Worm (Caenorhabditis elegans): ENCODE results near the gene srh-25.

The srh-25 gene

ce11 chrV:12441420-12441819 lies 7.8 kb upstream of the srh-25 start, which contains the start of gene pals-37:
Gene pals-37, minus strand, starts transcription at chrV:12441520.
- no peak for TF ChIP-seq hnd-1 (tag; optimal IDR thresholded peaks at IDR 0.05)

DNA sequence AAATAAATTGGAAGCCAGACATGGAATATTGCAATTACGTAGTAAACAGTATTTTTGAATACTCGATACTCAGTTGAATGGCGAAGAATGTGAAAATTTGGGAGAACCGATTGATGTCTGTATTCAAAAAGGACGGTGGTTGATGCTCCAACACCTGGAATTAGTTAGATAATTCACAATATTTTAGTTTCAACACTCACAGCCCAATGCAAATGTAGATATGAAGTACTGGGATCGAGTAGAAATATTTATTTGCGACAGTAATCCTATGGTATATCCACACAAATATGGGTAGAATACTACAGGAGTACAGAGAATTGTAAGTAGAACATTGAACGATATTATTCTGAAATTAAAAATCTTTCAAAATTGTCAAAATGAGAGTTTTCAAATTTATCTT lies 512 bp downstream of the srh-25 start:
- TF ChIP-seq hnd-1 (tag; optimal IDR thresholded peaks at IDR 0.05) = no peak
- TF ChIP-seq ets-7 (tag; optimal IDR thresholded peaks at IDR 0.05) = no peak
- no peak for TF ChIP-seq F13C5.2 (tag; optimal IDR thresholded peaks at IDR 0.05)
- TF ChIP-seq ceh-13 (GFP tag; optimal IDR thresholded peaks at IDR 0.05) = no peak
- no peak for TF ChIP-seq hmbx-1 (tag; optimal IDR thresholded peaks at IDR 0.05)
- no peak for TF ChIP-seq hmg-4 (GFP tag; optimal IDR thresholded peaks at IDR 0.05)
- TF ChIP-seq ama-1 (optimal IDR thresholded peaks at IDR 0.05) = no peak
- TF ChIP-seq tbx-11 (GFP tag; IDR thresholded peaks at IDR 0.05) = no peak

ce11 chrV:12432111-12432510 lies 1.5 kb downstream of the srh-25 start, which contains the start of gene C54D10.13:
Gene C54D10.13, minus strand, starts transcription at chrV:12432289.
- TF ChIP-seq ama-1 (optimal IDR thresholded peaks at IDR 0.05) = no peak
- TF ChIP-seq tbx-37 (GFP tag; conservative IDR thresholded peaks at IDR 0.05) = no peak

ce11 chrV:12429039-12429438 lies 4.6 kb downstream of the srh-25 start, which contains the start of gene C54D10.5:
Gene C54D10.5, plus strand, starts transcription at chrV:12429339.
- TF ChIP-seq tbx-11 (GFP tag; IDR thresholded peaks at IDR 0.05) (no peak), sea-1 (GFP tag; conservative IDR thresholded peaks at IDR 0.05) (no peak), B0310.2 (tag; optimal IDR thresholded peaks at IDR 0.05) (no peak), scrt-1 (GFP tag; IDR thresholded peaks at IDR 0.05) (no peak), F13C5.2 (tag; optimal IDR thresholded peaks at IDR 0.05) (no peak), ceh-36 (tag; optimal IDR thresholded peaks at IDR 0.05) (no peak), hmbx-1 (tag; optimal IDR thresholded peaks at IDR 0.05) (no peak), ama-1 (optimal IDR thresholded peaks at IDR 0.05) (no peak), hnd-1 (tag; optimal IDR thresholded peaks at IDR 0.05) (no peak), hmg-4 (GFP tag; optimal IDR thresholded peaks at IDR 0.05) (no peak), pes-1 (GFP tag; IDR thresholded peaks at IDR 0.05) (no peak), ceh-13 (GFP tag; optimal IDR thresholded peaks at IDR 0.05) (no peak)

DNA sequence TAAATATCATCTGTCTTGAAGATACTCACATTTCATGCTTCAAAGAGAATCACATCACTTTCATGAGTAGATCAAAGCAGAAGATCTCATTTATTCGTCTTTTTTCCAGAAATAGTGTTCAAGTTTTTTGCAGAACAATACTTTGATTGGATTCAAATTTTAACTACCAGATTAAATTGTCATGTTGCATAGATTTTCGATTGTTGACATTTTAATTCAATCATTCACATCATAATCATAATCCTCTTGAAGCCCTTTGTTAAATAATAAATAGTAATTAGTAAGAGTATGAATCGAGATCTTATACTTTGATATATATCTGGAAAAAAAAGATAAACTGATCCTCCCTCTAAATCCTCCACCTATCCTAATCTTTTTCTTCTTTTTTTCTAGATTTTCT lies 5.8 kb downstream of the srh-25 start:
- TF ChIP-seq scrt-1 (GFP tag; IDR thresholded peaks at IDR 0.05) = no peak
- TF ChIP-seq sea-1 (GFP tag; conservative IDR thresholded peaks at IDR 0.05) = no peak
- TF ChIP-seq aly-1 (tag; optimal IDR thresholded peaks at IDR 0.05) = no peak
- no peak for TF ChIP-seq tbx-11 (GFP tag; IDR thresholded peaks at IDR 0.05)
- TF ChIP-seq flt-1 (GFP tag; IDR thresholded peaks at IDR 0.05) = no peak
- TF ChIP-seq ama-1 (optimal IDR thresholded peaks at IDR 0.05) = no peak
- no peak for TF ChIP-seq F13C5.2 (tag; optimal IDR thresholded peaks at IDR 0.05)
- TF ChIP-seq hmg-4 (GFP tag; optimal IDR thresholded peaks at IDR 0.05) = no peak
- no peak for TF ChIP-seq hnd-1 (tag; optimal IDR thresholded peaks at IDR 0.05)
- no peak for TF ChIP-seq tbx-37 (GFP tag; conservative IDR thresholded peaks at IDR 0.05)
- TF ChIP-seq pes-1 (GFP tag; IDR thresholded peaks at IDR 0.05) = no peak
- TF ChIP-seq ceh-13 (GFP tag; optimal IDR thresholded peaks at IDR 0.05) = no peak
- no peak for TF ChIP-seq ceh-36 (tag; optimal IDR thresholded peaks at IDR 0.05)
- no peak for TF ChIP-seq B0310.2 (tag; optimal IDR thresholded peaks at IDR 0.05)
- no peak for TF ChIP-seq ets-7 (tag; optimal IDR thresholded peaks at IDR 0.05)

- TF ChIP-seq pes-1 (GFP tag; IDR thresholded peaks at IDR 0.05) (no peak), aly-1 (tag; optimal IDR thresholded peaks at IDR 0.05) (no peak), scrt-1 (GFP tag; IDR thresholded peaks at IDR 0.05) (no peak), ceh-13 (GFP tag; optimal IDR thresholded peaks at IDR 0.05) (no peak), tbx-11 (GFP tag; IDR thresholded peaks at IDR 0.05) (no peak), tbx-37 (GFP tag; conservative IDR thresholded peaks at IDR 0.05) (no peak), flt-1 (GFP tag; IDR thresholded peaks at IDR 0.05) (no peak), sea-1 (GFP tag; conservative IDR thresholded peaks at IDR 0.05) (no peak), ceh-36 (tag; optimal IDR thresholded peaks at IDR 0.05) (no peak), ets-7 (tag; optimal IDR thresholded peaks at IDR 0.05) (no peak), hnd-1 (tag; optimal IDR thresholded peaks at IDR 0.05) (no peak), hmg-4 (GFP tag; optimal IDR thresholded peaks at IDR 0.05) (no peak), tra-4 (tag; optimal IDR thresholded peaks at IDR 0.05) (no peak), hmbx-1 (tag; optimal IDR thresholded peaks at IDR 0.05) (no peak)
These were observed 12.3 kb downstream of the srh-25 start for ce11 chrV:12421360-12421759.

DNA sequence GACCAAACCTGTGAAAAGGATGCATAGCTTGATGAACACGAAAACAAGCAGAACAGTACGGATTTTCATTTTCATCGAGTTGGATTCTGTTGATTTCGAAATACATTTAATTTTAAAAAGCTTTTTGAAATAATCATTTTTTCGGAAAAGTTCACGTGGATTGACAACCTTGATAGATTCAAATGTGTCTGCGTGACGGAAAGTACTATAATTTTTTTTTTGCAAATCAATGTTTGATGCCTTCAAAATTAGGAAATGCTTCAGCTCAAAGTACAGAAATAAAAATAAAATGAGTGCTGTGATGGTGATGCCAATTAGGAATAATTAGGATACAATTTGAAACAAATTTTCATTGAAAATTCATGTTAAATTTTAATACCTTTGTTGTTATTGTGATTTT lies 12.8 kb downstream of the srh-25 start, which contains the start of gene C54D10.4:
Gene C54D10.4 (minus strand): TSS at position 101 of the 400 bp plus-strand sequence.
- no peak for TF ChIP-seq F13C5.2 (tag; optimal IDR thresholded peaks at IDR 0.05)
- no peak for TF ChIP-seq ets-7 (tag; optimal IDR thresholded peaks at IDR 0.05)
- no peak for TF ChIP-seq ama-1 (optimal IDR thresholded peaks at IDR 0.05)
- no peak for TF ChIP-seq B0310.2 (tag; optimal IDR thresholded peaks at IDR 0.05)
- no peak for TF ChIP-seq ceh-36 (tag; optimal IDR thresholded peaks at IDR 0.05)
- no peak for TF ChIP-seq sea-1 (GFP tag; conservative IDR thresholded peaks at IDR 0.05)
- no peak for TF ChIP-seq aly-1 (tag; optimal IDR thresholded peaks at IDR 0.05)
- no peak for TF ChIP-seq tbx-37 (GFP tag; conservative IDR thresholded peaks at IDR 0.05)
- TF ChIP-seq hmg-4 (GFP tag; optimal IDR thresholded peaks at IDR 0.05) = no peak
- no peak for TF ChIP-seq ceh-13 (GFP tag; optimal IDR thresholded peaks at IDR 0.05)
- no peak for TF ChIP-seq pes-1 (GFP tag; IDR thresholded peaks at IDR 0.05)

ce11 chrV:12418292-12418691 lies 15.3 kb downstream of the srh-25 start, which contains the start of gene C54D10.3:
Gene C54D10.3, plus strand, starts transcription at chrV:12418592.
- TF ChIP-seq flt-1 (GFP tag; IDR thresholded peaks at IDR 0.05) (no peak), F13C5.2 (tag; optimal IDR thresholded peaks at IDR 0.05) (no peak)

DNA sequence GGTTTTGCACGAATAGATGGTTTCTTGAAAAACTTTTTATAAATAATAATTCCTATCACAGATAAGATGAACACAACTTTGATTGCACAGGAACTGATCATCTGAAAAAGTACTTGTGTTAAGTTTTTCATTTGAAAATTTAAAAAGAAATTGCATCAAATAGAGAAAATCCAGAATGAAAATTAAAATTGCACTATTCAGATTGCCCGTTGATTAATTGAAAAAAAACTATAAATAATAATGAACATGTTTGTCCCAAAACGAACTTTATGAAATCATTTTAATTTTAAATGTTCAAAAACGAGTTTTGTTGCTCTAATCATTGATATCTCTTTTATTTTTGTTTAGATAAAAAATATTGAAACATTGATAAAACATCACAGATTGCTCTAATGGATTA lies 16.3 kb downstream of the srh-25 start, which contains the start of gene cdr-3:
Gene cdr-3 (minus strand): TSS at position 101 of the 400 bp plus-strand sequence.
- TF ChIP-seq sea-1 (GFP tag; conservative IDR thresholded peaks at IDR 0.05) (no peak), hmbx-1 (tag; optimal IDR thresholded peaks at IDR 0.05) (no peak), ama-1 (optimal IDR thresholded peaks at IDR 0.05) (no peak), tra-4 (tag; optimal IDR thresholded peaks at IDR 0.05) (no peak)
